Worm (Caenorhabditis elegans) whole organism, mixed stage, embryonic: ENCODE data around the gene T04G9.6.

Source experiments
- M03D4.4 ChIP-seq: sonication (generic microtip); optimal IDR thresholded peaks from 2 replicates; lab custom pipeline; 2017; ENCODE audit warnings: mild to moderate bottlenecking, missing genetic modification characterization, missing compliant biosample characterization
- bed-3 ChIP-seq: fragments of 200-800 bp; sonication (Bioruptor generic); optimal IDR thresholded peaks from 3 replicates; lab custom pipeline; 2018; ENCODE audit warnings: mild to moderate bottlenecking, missing genetic modification characterization, moderate library complexity, missing compliant biosample characterization
- blmp-1 ChIP-seq: fragments of 150-350 bp; optimal IDR thresholded peaks from 2 replicates; lab custom pipeline; 2014; ENCODE audit warnings: missing biosample characterization, missing genetic modification characterization
- ceh-39 ChIP-seq: fragments of 150-350 bp; optimal IDR thresholded peaks from 2 replicates; lab custom pipeline; 2014; ENCODE audit warnings: missing biosample characterization, missing genetic modification characterization
- ceh-43 ChIP-seq: fragments of 200-800 bp; sonication (Bioruptor generic); optimal IDR thresholded peaks from 2 replicates; lab custom pipeline; 2018; ENCODE audit warnings: mild to moderate bottlenecking, missing genetic modification characterization, moderate library complexity, missing compliant biosample characterization
- ceh-83 ChIP-seq: fragments of 200-800 bp; sonication (Bioruptor generic); optimal IDR thresholded peaks from 2 replicates; lab custom pipeline; 2018; ENCODE audit warnings: mild to moderate bottlenecking, missing genetic modification characterization, missing compliant biosample characterization
- ces-1 ChIP-seq: fragments of 150-350 bp; optimal IDR thresholded peaks from 2 replicates; lab custom pipeline; 2014; ENCODE audit warnings: missing biosample characterization, missing genetic modification reagents, missing genetic modification characterization
- cnd-1 ChIP-seq: fragments of 200-800 bp; sonication (Bioruptor generic); optimal IDR thresholded peaks from 2 replicates; lab custom pipeline; 2018; ENCODE audit warnings: mild to moderate bottlenecking, missing genetic modification characterization, missing compliant biosample characterization
- drap-1 ChIP-seq: fragments of 200-800 bp; sonication (Bioruptor generic); optimal IDR thresholded peaks from 3 replicates; lab custom pipeline; 2018; ENCODE audit warnings: mild to moderate bottlenecking, missing genetic modification characterization, missing compliant biosample characterization
- elt-1 ChIP-seq: sonication (generic microtip); optimal IDR thresholded peaks from 2 replicates; lab custom pipeline; 2017; ENCODE audit warnings: missing genetic modification characterization, mild to moderate bottlenecking, missing compliant biosample characterization, antibody characterized with exemption, moderate library complexity, borderline replicate concordance; ENCODE audit not compliant: insufficient read depth
- elt-3 ChIP-seq: fragments of 150-350 bp; optimal IDR thresholded peaks from 2 replicates; lab custom pipeline; 2014; ENCODE audit warnings: missing biosample characterization, missing genetic modification characterization
- flh-1 ChIP-seq: fragments of 200-800 bp; sonication (Bioruptor generic); optimal IDR thresholded peaks from 2 replicates; lab custom pipeline; 2018; ENCODE audit warnings: mild to moderate bottlenecking, missing genetic modification characterization, moderate library complexity, missing compliant biosample characterization
- ham-2 ChIP-seq: fragments of 200-800 bp; sonication (Bioruptor generic); optimal IDR thresholded peaks from 2 replicates; lab custom pipeline; 2018; ENCODE audit warnings: mild to moderate bottlenecking, missing genetic modification characterization, missing compliant biosample characterization
- hlh-1 ChIP-seq: fragments of 150-350 bp; optimal IDR thresholded peaks from 2 replicates; lab custom pipeline; 2014; ENCODE audit warnings: missing biosample characterization, missing genetic modification reagents, missing genetic modification characterization
- lin-13 ChIP-seq: fragments of 150-350 bp; optimal IDR thresholded peaks from 2 replicates; lab custom pipeline; 2014; ENCODE audit warnings: missing biosample characterization, missing genetic modification characterization
- lin-32 ChIP-seq: fragments of 200-800 bp; sonication (Bioruptor generic); optimal IDR thresholded peaks from 2 replicates; lab custom pipeline; 2018; ENCODE audit warnings: mild to moderate bottlenecking, missing genetic modification characterization, missing compliant biosample characterization
- lsy-2 ChIP-seq: fragments of 150-350 bp; optimal IDR thresholded peaks from 2 replicates; lab custom pipeline; 2014; ENCODE audit warnings: missing biosample characterization, missing genetic modification characterization
- mab-5 ChIP-seq: fragments of 150-350 bp; optimal IDR thresholded peaks from 2 replicates; lab custom pipeline; 2014; ENCODE audit warnings: missing biosample characterization, missing genetic modification characterization
- mep-1 ChIP-seq: fragments of 150-350 bp; optimal IDR thresholded peaks from 2 replicates; lab custom pipeline; 2017; ENCODE audit warnings: missing biosample characterization, missing genetic modification reagents, missing genetic modification characterization, inconsistent platforms
- mls-2 ChIP-seq: sonication (generic microtip); optimal IDR thresholded peaks from 2 replicates; lab custom pipeline; 2016; ENCODE audit warnings: mild to moderate bottlenecking, missing genetic modification characterization, moderate library complexity, missing compliant biosample characterization
- nhr-12 ChIP-seq: fragments of 150-350 bp; optimal IDR thresholded peaks from 2 replicates; lab custom pipeline; 2014; ENCODE audit warnings: missing biosample characterization, missing genetic modification characterization
- nhr-2 ChIP-seq: fragments of 150-350 bp; optimal IDR thresholded peaks from 2 replicates; lab custom pipeline; 2014; ENCODE audit warnings: missing biosample characterization, missing genetic modification characterization
- nhr-237 ChIP-seq: fragments of 150-350 bp; optimal IDR thresholded peaks from 2 replicates; lab custom pipeline; 2014; ENCODE audit warnings: missing biosample characterization, missing genetic modification characterization
- nhr-28 ChIP-seq: fragments of 150-350 bp; optimal IDR thresholded peaks from 2 replicates; lab custom pipeline; 2014; ENCODE audit warnings: missing biosample characterization, missing genetic modification characterization
- nhr-76 ChIP-seq: sonication (generic microtip); optimal IDR thresholded peaks from 2 replicates; lab custom pipeline; 2017; ENCODE audit warnings: missing biosample characterization, missing genetic modification characterization
- pha-4 ChIP-seq: fragments of 150-350 bp; optimal IDR thresholded peaks from 2 replicates; lab custom pipeline; 2018; ENCODE audit warnings: missing biosample characterization, missing genetic modification reagents, missing genetic modification characterization
- sem-2 ChIP-seq: fragments of 200-800 bp; sonication (Bioruptor generic); optimal IDR thresholded peaks from 2 replicates; lab custom pipeline; 2018; ENCODE audit warnings: mild to moderate bottlenecking, missing genetic modification characterization, missing compliant biosample characterization
- snpc-4 ChIP-seq: fragments of 150-350 bp; optimal IDR thresholded peaks from 2 replicates; lab custom pipeline; 2014; ENCODE audit warnings: missing biosample characterization, missing genetic modification characterization
- sptf-1 ChIP-seq: sonication (generic microtip); optimal IDR thresholded peaks from 2 replicates; lab custom pipeline; 2017; ENCODE audit warnings: mild to moderate bottlenecking, missing genetic modification characterization, moderate library complexity, missing compliant biosample characterization
- tbx-8 ChIP-seq: fragments of 200-800 bp; sonication (Bioruptor generic); optimal IDR thresholded peaks from 2 replicates; lab custom pipeline; 2018; ENCODE audit warnings: mild to moderate bottlenecking, missing genetic modification characterization, moderate library complexity, missing compliant biosample characterization
- unc-120 ChIP-seq: sonication (generic microtip); optimal IDR thresholded peaks from 2 replicates; lab custom pipeline; 2017; ENCODE audit warnings: missing genetic modification characterization, missing compliant biosample characterization; ENCODE audit not compliant: poor library complexity, severe bottlenecking
- unc-39 ChIP-seq: fragments of 150-350 bp; optimal IDR thresholded peaks from 2 replicates; lab custom pipeline; 2014; ENCODE audit warnings: missing biosample characterization, missing genetic modification characterization
- unc-62 ChIP-seq: fragments of 150-350 bp; optimal IDR thresholded peaks from 2 replicates; lab custom pipeline; 2014; ENCODE audit warnings: missing biosample characterization, missing genetic modification reagents, missing genetic modification characterization
- zip-8 ChIP-seq: fragments of 150-350 bp; optimal IDR thresholded peaks from 2 replicates; lab custom pipeline; 2014; ENCODE audit warnings: missing biosample characterization, missing genetic modification characterization
- ztf-11 ChIP-seq: fragments of 150-350 bp; optimal IDR thresholded peaks from 2 replicates; lab custom pipeline; 2014; ENCODE audit warnings: missing biosample characterization, missing genetic modification characterization

The T04G9.6 gene

DNA sequence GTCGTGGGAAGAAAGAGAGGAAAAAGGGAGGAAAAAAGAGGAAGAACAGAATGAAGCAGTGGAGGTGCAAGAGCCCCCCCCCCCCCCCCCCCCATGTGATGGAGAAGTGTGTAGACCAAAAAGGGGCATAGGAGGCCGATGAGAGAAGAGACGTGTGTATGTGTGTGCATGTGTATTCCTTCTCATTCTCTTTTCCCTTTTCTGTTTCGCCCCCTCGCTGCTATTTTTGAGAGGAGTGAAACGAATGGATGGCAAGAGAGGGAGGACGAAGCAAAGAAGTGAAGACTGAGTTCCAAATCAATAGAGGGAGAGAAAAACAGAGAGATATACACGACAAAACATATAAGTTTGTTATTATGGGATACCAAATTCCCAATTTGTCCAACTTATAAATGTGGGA, 24.2 kb downstream of the T04G9.6 start:
- TF ChIP-seq ces-1 (GFP tag; lab: Kevin White, UChicago) (peak; percentile 85), mab-5 (tag; lab: Kevin White, UChicago) (no peak), zip-8 (no peak), M03D4.4 (peak; percentile 27), cnd-1 (tag; lab: Kevin White, UChicago) (no peak), mep-1 (tag; lab: Kevin White, UChicago) (peak; percentile 46), lsy-2 (tag; lab: Kevin White, UChicago) (no peak), nhr-237 (tag; lab: Kevin White, UChicago) (no peak), nhr-76 (tag; lab: Kevin White, UChicago) (no peak), sem-2 (GFP tag; lab: Kevin White, UChicago) (no peak), lin-32 (GFP tag; lab: Kevin White, UChicago) (no peak), ztf-11 (tag; lab: Kevin White, UChicago) (no peak), unc-62 (GFP tag; lab: Kevin White, UChicago) (no peak), lin-13 (no peak), tbx-8 (GFP tag; lab: Kevin White, UChicago) (no peak), elt-3 (tag; lab: Kevin White, UChicago) (no peak), elt-1 (tag; lab: Kevin White, UChicago) (no peak), unc-120 (tag; lab: Kevin White, UChicago) (peak; percentile 12), nhr-28 (tag; lab: Kevin White, UChicago) (no peak), ceh-39 (tag; lab: Kevin White, UChicago) (no peak), hlh-1 (tag; lab: Kevin White, UChicago) (no peak), nhr-2 (tag; lab: Kevin White, UChicago) (no peak), ceh-43 (no peak), unc-39 (no peak), bed-3 (GFP tag; lab: Kevin White, UChicago) (no peak), snpc-4 (tag; lab: Kevin White, UChicago) (no peak), sptf-1 (tag; lab: Kevin White, UChicago) (peak; percentile 61), nhr-12 (tag; lab: Kevin White, UChicago) (no peak), ceh-83 (GFP tag; lab: Kevin White, UChicago) (no peak), drap-1 (peak; percentile 51), ham-2 (GFP tag; lab: Kevin White, UChicago) (no peak), blmp-1 (tag; lab: Kevin White, UChicago) (no peak), flh-1 (GFP tag; lab: Kevin White, UChicago) (no peak), mls-2 (tag; lab: Kevin White, UChicago) (peak; percentile 72), pha-4 (tag; lab: Kevin White, UChicago) (peak; percentile 33)

DNA sequence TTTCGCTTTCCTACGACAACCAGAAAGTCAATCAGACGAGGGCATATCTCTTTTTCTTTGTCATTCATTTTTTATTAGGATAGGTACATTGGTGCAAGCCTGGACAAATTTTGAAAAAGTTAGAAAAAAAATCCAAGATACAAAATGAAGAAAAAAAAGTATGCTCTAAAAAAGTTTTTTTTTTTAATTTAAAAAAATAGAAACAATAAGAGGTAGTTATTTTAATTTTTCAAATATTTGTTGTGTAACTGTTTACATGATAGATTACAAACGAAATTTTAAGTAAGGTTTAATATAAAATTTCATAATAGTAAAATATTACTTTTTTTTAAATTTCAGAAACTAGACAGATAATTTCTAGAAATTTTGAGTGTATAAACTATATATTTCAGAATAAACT, 25.1 kb downstream of the T04G9.6 start, which contains the start of gene aex-3:
TSS of gene aex-3 (minus strand) at position 101 of the 400 bp plus-strand sequence.
- TF ChIP-seq snpc-4 (tag; lab: Kevin White, UChicago) (no peak), mab-5 (tag; lab: Kevin White, UChicago) (no peak), hlh-1 (tag; lab: Kevin White, UChicago) (no peak), pha-4 (tag; lab: Kevin White, UChicago) (no peak)

DNA sequence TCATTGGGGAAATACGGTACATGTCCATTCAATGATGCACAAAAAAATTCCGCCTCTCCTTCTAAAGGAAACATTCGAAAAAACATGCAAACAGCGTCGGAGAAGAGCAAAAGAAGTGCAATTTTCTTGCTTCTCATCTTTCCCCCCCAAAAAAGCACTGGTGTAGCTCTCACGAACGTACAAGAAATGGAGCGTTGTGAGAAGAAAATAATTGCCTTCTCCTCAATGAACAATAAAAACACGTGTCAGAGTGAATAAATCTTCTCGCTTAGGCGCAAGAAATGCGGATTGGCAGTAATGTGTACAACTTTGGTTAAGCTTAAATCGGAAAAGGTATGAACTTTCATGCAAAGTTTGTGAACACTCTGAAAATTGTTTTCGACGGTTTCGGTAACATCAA, 36.4 kb downstream of the T04G9.6 start:
- TF ChIP-seq elt-1 (tag; lab: Kevin White, UChicago) (no peak), mab-5 (tag; lab: Kevin White, UChicago) (no peak), ces-1 (GFP tag; lab: Kevin White, UChicago) (no peak), pha-4 (tag; lab: Kevin White, UChicago) (no peak), unc-39 (no peak), elt-3 (tag; lab: Kevin White, UChicago) (no peak), lsy-2 (tag; lab: Kevin White, UChicago) (no peak), unc-120 (tag; lab: Kevin White, UChicago) (no peak), ceh-83 (GFP tag; lab: Kevin White, UChicago) (no peak), ztf-11 (tag; lab: Kevin White, UChicago) (no peak), nhr-28 (tag; lab: Kevin White, UChicago) (no peak), mls-2 (tag; lab: Kevin White, UChicago) (no peak), ceh-39 (tag; lab: Kevin White, UChicago) (no peak), nhr-237 (tag; lab: Kevin White, UChicago) (no peak), blmp-1 (tag; lab: Kevin White, UChicago) (no peak), nhr-12 (tag; lab: Kevin White, UChicago) (no peak), lin-32 (GFP tag; lab: Kevin White, UChicago) (no peak), zip-8 (no peak)
